Worm (Caenorhabditis elegans): Measurements from ENCODE around the gene F31F6.2.

- no peak for TF ChIP-seq nhr-25 (tag; optimal IDR thresholded peaks at IDR 0.05)
- no peak for TF ChIP-seq lin-13 (GFP tag; optimal IDR thresholded peaks at IDR 0.05)
- no peak for TF ChIP-seq alr-1 (tag; optimal IDR thresholded peaks at IDR 0.05)
- no peak for TF ChIP-seq lsy-2 (tag; optimal IDR thresholded peaks at IDR 0.05)
- no peak for TF ChIP-seq ztf-11 (tag; optimal IDR thresholded peaks at IDR 0.05)
- no peak for TF ChIP-seq elt-3 (tag; optimal IDR thresholded peaks at IDR 0.05)
These were observed 3.5 kb downstream of the F31F6.2 start, which contains the start of gene F31F6.1 for ce11 chrX:14868200-14868599.

All from whole organism, L2 larva.